Fruit fly (Drosophila melanogaster) whole organism, prepupa: Measurements from ENCODE around the gene CG4408.

Source experiments
- Blimp-1 ChIP-seq: fragments of 200-800 bp; sonication (Bioruptor generic); optimal IDR thresholded peaks from 3 replicates; lab custom pipeline; 2017; ENCODE audit warnings: missing biosample characterization, missing genetic modification characterization, mild to moderate bottlenecking, moderate library complexity, missing genetic modification reagents
- CG10631 ChIP-seq: fragments of 200-800 bp; sonication (Bioruptor generic); optimal IDR thresholded peaks from 2 replicates; lab custom pipeline; 2016; ENCODE audit warnings: missing biosample characterization, missing genetic modification characterization
- CG11294 ChIP-seq: fragments of 200-800 bp; sonication (Bioruptor generic); IDR thresholded peaks from 2 replicates; pipeline ENCODE4 v1.3.6; 2022; ENCODE audit warnings: missing biosample characterization, missing genetic modification characterization
- CG11762 ChIP-seq: fragments of 200-800 bp; sonication (Bioruptor generic); optimal IDR thresholded peaks from 3 replicates; lab custom pipeline; 2016; ENCODE audit warnings: missing biosample characterization, missing genetic modification characterization; ENCODE audit not compliant: insufficient read depth
- CG11902 ChIP-seq: fragments of 200-800 bp; sonication (Bioruptor generic); optimal IDR thresholded peaks from 3 replicates; lab custom pipeline; 2016; ENCODE audit warnings: missing biosample characterization, missing genetic modification characterization
- CG1621 ChIP-seq: fragments of 200-800 bp; sonication (Bioruptor generic); optimal IDR thresholded peaks from 3 replicates; lab custom pipeline; 2018; ENCODE audit warnings: missing biosample characterization, mild to moderate bottlenecking, missing genetic modification characterization
- CG32006 ChIP-seq: fragments of 200-800 bp; sonication (Bioruptor generic); optimal IDR thresholded peaks from 3 replicates; lab custom pipeline; 2017; ENCODE audit warnings: missing biosample characterization, mild to moderate bottlenecking, missing genetic modification characterization
- CG34406 ChIP-seq: fragments of 200-800 bp; sonication (Bioruptor generic); optimal IDR thresholded peaks from 3 replicates; lab custom pipeline; 2016; ENCODE audit warnings: missing biosample characterization, missing genetic modification characterization
- CG6163 ChIP-seq: fragments of 200-800 bp; sonication (Bioruptor generic); IDR thresholded peaks from 3 replicates; pipeline ENCODE4 v1.3.6; 2022; ENCODE audit warnings: missing biosample characterization, missing genetic modification characterization
- CG6276 ChIP-seq: fragments of 200-800 bp; sonication (Bioruptor generic); optimal IDR thresholded peaks from 2 replicates; lab custom pipeline; 2017; ENCODE audit warnings: missing biosample characterization, mild to moderate bottlenecking, missing genetic modification characterization
- CG6792 ChIP-seq: fragments of 200-800 bp; sonication (Bioruptor generic); optimal IDR thresholded peaks from 3 replicates; lab custom pipeline; 2016; ENCODE audit warnings: missing biosample characterization, missing genetic modification characterization
- CG6808 ChIP-seq: fragments of 200-800 bp; sonication (Bioruptor generic); optimal IDR thresholded peaks from 3 replicates; lab custom pipeline; 2017; ENCODE audit warnings: missing biosample characterization, missing genetic modification characterization, mild to moderate bottlenecking, moderate library complexity, missing genetic modification reagents
- CG7368 ChIP-seq: fragments of 200-800 bp; sonication (Bioruptor generic); optimal IDR thresholded peaks from 3 replicates; lab custom pipeline; 2016; ENCODE audit warnings: missing biosample characterization, missing genetic modification characterization
- CG8119 ChIP-seq: fragments of 200-800 bp; sonication (Bioruptor generic); IDR thresholded peaks from 3 replicates; pipeline ENCODE4 v1.3.6; 2022; ENCODE audit warnings: missing biosample characterization, missing genetic modification characterization
- CG8319 ChIP-seq: fragments of 200-800 bp; sonication (Bioruptor generic); optimal IDR thresholded peaks from 3 replicates; lab custom pipeline; 2016; ENCODE audit warnings: missing biosample characterization, missing genetic modification characterization
- Ets21C ChIP-seq: fragments of 200-800 bp; sonication (Bioruptor generic); optimal IDR thresholded peaks from 3 replicates; lab custom pipeline; 2016; ENCODE audit warnings: missing biosample characterization, missing genetic modification characterization
- Lpt ChIP-seq: fragments of 200-800 bp; sonication (Bioruptor generic); optimal IDR thresholded peaks from 3 replicates; lab custom pipeline; 2016; ENCODE audit warnings: missing biosample characterization, missing genetic modification characterization
- Met ChIP-seq: fragments of 200-800 bp; sonication (Bioruptor generic); optimal IDR thresholded peaks from 3 replicates; lab custom pipeline; 2016; ENCODE audit warnings: missing biosample characterization, missing genetic modification characterization
- Sox14 ChIP-seq: fragments of 200-800 bp; sonication (Bioruptor generic); optimal IDR thresholded peaks from 3 replicates; lab custom pipeline; 2016; ENCODE audit warnings: missing biosample characterization, missing genetic modification characterization
- acj6 ChIP-seq: fragments of 200-800 bp; sonication (Bioruptor generic); optimal IDR thresholded peaks from 3 replicates; lab custom pipeline; 2016; ENCODE audit warnings: missing biosample characterization, missing genetic modification characterization
- eg ChIP-seq: fragments of 200-800 bp; sonication (Bioruptor generic); IDR thresholded peaks from 3 replicates; pipeline ENCODE4 v1.3.6; 2022; ENCODE audit warnings: missing biosample characterization, missing genetic modification characterization
- esn ChIP-seq: fragments of 200-800 bp; sonication (Bioruptor generic); optimal IDR thresholded peaks from 2 replicates; lab custom pipeline; 2016; ENCODE audit warnings: missing biosample characterization, mild to moderate bottlenecking, missing genetic modification characterization, moderate library complexity
- fkh ChIP-seq: fragments of 200-800 bp; sonication (Bioruptor generic); optimal IDR thresholded peaks from 3 replicates; lab custom pipeline; 2017; ENCODE audit warnings: missing biosample characterization, mild to moderate bottlenecking, missing genetic modification characterization, moderate library complexity
- lz ChIP-seq: fragments of 200-800 bp; sonication (Bioruptor generic); optimal IDR thresholded peaks from 3 replicates; lab custom pipeline; 2016; ENCODE audit warnings: missing biosample characterization, missing genetic modification characterization
- net ChIP-seq: fragments of 200-800 bp; sonication (Bioruptor generic); optimal IDR thresholded peaks from 3 replicates; lab custom pipeline; 2016; ENCODE audit warnings: missing biosample characterization, missing genetic modification characterization
- pdm3 ChIP-seq: fragments of 200-800 bp; sonication (Bioruptor generic); optimal IDR thresholded peaks from 3 replicates; lab custom pipeline; 2016; ENCODE audit warnings: missing biosample characterization, missing genetic modification characterization
- salr ChIP-seq, 2 experiments: fragments of 200-800 bp; sonication (Bioruptor generic); optimal IDR thresholded peaks; 3 replicates each; lab custom pipeline; 2016 to 2018; ENCODE audit warnings: missing biosample characterization in 2 of 2, missing genetic modification characterization in 2 of 2, mild to moderate bottlenecking in 1 of 2
- ss ChIP-seq, 2 experiments: fragments of 200-800 bp; sonication (Bioruptor generic); optimal IDR thresholded peaks; 2 replicates in 1 of 2; 3 replicates in 1 of 2; lab custom pipeline; 2017 to 2018; ENCODE audit warnings: mild to moderate bottlenecking in 2 of 2, missing biosample characterization in 2 of 2, missing genetic modification characterization in 2 of 2, moderate library complexity in 1 of 2
- svp ChIP-seq: fragments of 200-800 bp; sonication (Bioruptor generic); peaks from one replicate; lab custom pipeline; 2016; ENCODE audit warnings: missing biosample characterization, missing genetic modification characterization
- topi ChIP-seq: fragments of 200-800 bp; sonication (Bioruptor generic); optimal IDR thresholded peaks from 3 replicates; lab custom pipeline; 2016; ENCODE audit warnings: missing biosample characterization, missing genetic modification characterization
- vri ChIP-seq: fragments of 200-800 bp; sonication (Bioruptor generic); optimal IDR thresholded peaks from 3 replicates; lab custom pipeline; 2016; ENCODE audit warnings: missing biosample characterization, mild to moderate bottlenecking, missing genetic modification characterization

CG4408 gene

DNA sequence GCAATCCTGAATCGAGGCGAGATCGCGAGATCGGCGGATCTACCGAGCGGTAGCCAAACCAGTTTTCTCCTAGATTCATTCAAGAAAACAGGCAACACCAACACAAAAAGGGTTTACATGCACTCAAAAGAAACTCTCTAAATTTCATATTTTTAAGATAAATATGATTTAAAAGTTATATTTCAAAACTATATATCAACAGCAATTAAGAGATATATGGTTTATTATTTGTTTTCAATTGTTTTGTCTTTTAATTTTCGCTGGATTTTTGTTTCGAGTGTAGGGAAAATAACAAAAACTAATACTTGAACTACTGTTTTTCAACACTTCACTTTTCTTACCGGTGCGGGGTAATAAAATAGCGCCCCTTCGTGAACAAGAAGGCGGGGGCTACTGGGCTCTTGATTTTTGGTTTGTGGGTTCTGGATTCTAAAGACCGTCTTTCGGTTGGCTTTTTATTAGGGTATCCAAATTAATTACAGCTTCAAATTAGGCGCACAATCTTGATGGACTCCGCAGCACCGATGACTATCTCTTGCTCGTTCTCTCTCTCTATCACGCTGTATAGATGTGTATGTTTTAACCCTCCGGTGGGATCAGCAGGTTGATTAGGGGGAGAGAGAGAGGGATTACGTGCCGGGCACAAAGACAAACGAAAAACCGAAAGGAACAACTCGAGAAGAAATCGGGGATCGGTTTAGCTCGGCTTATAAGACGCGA lies 18.2 kb downstream of the CG4408 start (continued):
- no peak for TF ChIP-seq CG8319 (GFP tag; lab: Kevin White, UChicago)
- TF ChIP-seq CG6163 = peak; percentile 58; the same call in 2 of the 3 replicates
- no peak for TF ChIP-seq topi (GFP tag; lab: Kevin White, UChicago)
- TF ChIP-seq fkh = no peak
- peak; percentile 27 for TF ChIP-seq CG1621 (tag; lab: Kevin White, UChicago)
- no peak for TF ChIP-seq esn (GFP tag; lab: Kevin White, UChicago)
- peak; percentile 69 for TF ChIP-seq Lpt (GFP tag; lab: Kevin White, UChicago)
- TF ChIP-seq lz (GFP tag; lab: Kevin White, UChicago) = no peak
- peak; percentile 48 for TF ChIP-seq CG6276 (GFP tag; lab: Kevin White, UChicago)
- TF ChIP-seq acj6 (GFP tag; lab: Kevin White, UChicago) = peak; percentile 36
- peak; percentile 8 for TF ChIP-seq CG34406 (GFP tag; lab: Kevin White, UChicago)
- no peak for TF ChIP-seq CG11902 (GFP tag; lab: Kevin White, UChicago)
- peak; percentile 62 for TF ChIP-seq CG6808 (GFP tag; lab: Kevin White, UChicago)
- no peak for TF ChIP-seq Ets21C (GFP tag; lab: Kevin White, UChicago)
- peak; percentile 37 for TF ChIP-seq net (GFP tag; lab: Kevin White, UChicago)
- peak; percentile 59 for TF ChIP-seq eg (GFP tag; lab: Robert Waterston, UW)
- peak; percentile 11 for TF ChIP-seq CG6792
- TF ChIP-seq CG7368 (GFP tag; lab: Kevin White, UChicago) = peak; percentile 20
- peak; percentile 76 for TF ChIP-seq CG32006 (GFP tag; lab: Kevin White, UChicago)
- TF ChIP-seq Met (GFP tag; lab: Kevin White, UChicago) = no peak
- TF ChIP-seq CG8119 (GFP tag; lab: Robert Waterston, UW) = peak; percentile 81
- TF ChIP-seq CG10631 = peak; percentile 67
- no peak for TF ChIP-seq Blimp-1
- TF ChIP-seq salr (GFP tag; optimal IDR thresholded peaks at IDR 0.05; lab: Kevin White, UChicago) = peak in 1 of 2 experiments; percentile 65
- peak; percentile 45 for TF ChIP-seq pdm3 (GFP tag; lab: Kevin White, UChicago)
- TF ChIP-seq CG11762 = peak; percentile 23

DNA sequence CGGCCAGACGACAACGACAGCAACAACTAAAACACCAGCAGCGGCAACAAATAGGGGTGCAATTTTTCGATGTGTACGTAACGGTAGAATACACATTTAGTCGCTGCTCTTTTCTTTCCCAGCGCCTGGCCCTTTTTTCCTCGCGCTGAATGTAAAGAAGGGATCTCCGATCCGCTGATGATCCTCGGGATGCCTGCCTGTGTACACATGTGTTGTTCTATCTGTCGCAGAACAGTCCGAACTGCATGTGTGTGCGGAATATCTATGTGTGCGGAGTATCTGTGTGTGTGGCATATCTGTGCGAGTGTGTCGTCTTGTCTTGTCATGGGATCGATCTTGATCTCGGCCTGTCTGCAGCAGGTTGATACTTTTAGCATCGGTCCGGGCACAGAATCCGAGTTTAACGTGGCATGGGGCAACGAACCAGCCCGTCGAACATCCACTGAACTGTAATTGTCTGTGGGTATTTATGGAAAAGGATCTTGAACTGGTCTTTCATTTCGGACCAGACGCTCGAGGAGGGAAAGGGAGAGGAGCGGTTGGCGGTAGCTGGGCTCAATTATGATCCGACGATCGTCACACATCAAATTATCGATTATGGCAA lies 19.6 kb downstream of the CG4408 start:
- TF ChIP-seq CG6808 (GFP tag; lab: Kevin White, UChicago) (peak; percentile 3), salr (GFP tag; optimal IDR thresholded peaks at IDR 0.05; lab: Kevin White, UChicago) (no peak), ss (GFP tag; optimal IDR thresholded peaks at IDR 0.05; lab: Kevin White, UChicago) (peak in 1 of 2 experiments; percentile 30), esn (GFP tag; lab: Kevin White, UChicago) (no peak), lz (GFP tag; lab: Kevin White, UChicago) (no peak), svp (GFP tag; lab: Kevin White, UChicago) (peak; percentile 58), topi (GFP tag; lab: Kevin White, UChicago) (no peak), Sox14 (no peak)

DNA sequence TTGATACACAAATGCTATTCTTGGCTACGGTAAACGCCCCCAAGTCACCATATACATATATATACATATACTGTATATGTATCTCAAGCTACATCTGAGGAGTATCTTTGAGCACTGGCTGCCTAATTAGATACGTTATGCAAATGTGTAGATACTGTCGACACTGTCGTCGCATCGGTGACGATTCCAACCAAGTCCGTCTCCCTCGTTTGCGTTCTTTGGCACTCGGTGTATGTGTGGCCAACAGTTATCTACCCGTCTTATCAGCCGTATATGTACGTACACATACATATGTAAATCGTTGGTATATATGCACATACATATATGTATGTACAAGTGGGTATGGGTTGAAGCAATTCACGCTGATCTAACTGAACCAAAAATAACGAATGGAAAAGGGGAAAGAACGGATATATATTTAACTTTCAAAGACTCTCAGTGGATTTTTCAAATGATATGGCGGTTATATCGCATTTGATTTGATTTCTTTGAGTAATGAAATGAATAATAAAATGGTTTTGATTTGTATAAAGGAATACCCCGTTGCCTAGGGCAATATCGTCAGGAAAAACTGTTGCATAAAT lies 21.5 kb downstream of the CG4408 start:
- TF ChIP-seq vri (GFP tag; lab: Kevin White, UChicago) (peak; percentile 30), fkh (peak; percentile 25), net (GFP tag; lab: Kevin White, UChicago) (no peak), svp (GFP tag; lab: Kevin White, UChicago) (peak; percentile 38)

DNA sequence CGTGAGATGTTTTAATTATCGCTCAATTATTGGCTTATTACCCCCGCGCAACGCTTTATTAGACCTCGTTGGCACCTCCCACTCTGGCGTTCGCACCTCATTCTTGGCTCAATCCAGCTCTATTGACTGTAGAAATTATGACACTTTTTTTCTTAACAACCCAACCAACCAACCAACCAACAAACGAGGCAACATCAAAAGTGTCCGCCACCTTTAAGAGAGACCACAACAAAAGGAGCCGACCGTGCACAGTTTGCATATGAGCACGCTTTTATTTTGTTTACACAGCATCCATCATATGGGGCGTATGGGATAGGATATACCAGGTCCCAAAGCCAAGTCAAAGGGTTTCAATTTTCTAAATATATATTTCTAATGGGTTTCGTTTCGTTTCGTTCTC lies 22.8 kb downstream of the CG4408 start:
- TF ChIP-seq CG11294 (GFP tag; lab: Robert Waterston, UW) (no peak), fkh (peak; percentile 57)
- TF ChIP-seq, all 60 proteins: peak for 1
